Worm (Caenorhabditis elegans): Measurements from ENCODE around the gene pmpl-1.

Gene pmpl-1

ce11 chrX:3768717-3769116, 19.1 kb upstream of the pmpl-1 start, which contains the start of gene F47B7.5:
TSS of gene F47B7.5 (minus strand) at chrX:3768817.
- TF ChIP-seq Y67H2A.10 (GFP tag; conservative IDR thresholded peaks at IDR 0.05) = no peak
- no peak for TF ChIP-seq ceh-58 (GFP tag; IDR thresholded peaks at IDR 0.05)
- TF ChIP-seq snpc-3.4 (tag; optimal IDR thresholded peaks at IDR 0.05) = no peak
- no peak for TF ChIP-seq madf-3 (GFP tag; IDR thresholded peaks at IDR 0.05)
- no peak for TF ChIP-seq let-526 (GFP tag; IDR thresholded peaks at IDR 0.05)
- no peak for TF ChIP-seq nhr-90 (tag; optimal IDR thresholded peaks at IDR 0.05)
- TF ChIP-seq mel-28 (tag; optimal IDR thresholded peaks at IDR 0.05; ENCODE audit: borderline replicate concordance) = no peak
- no peak for TF ChIP-seq ccch-3 (GFP tag; optimal IDR thresholded peaks at IDR 0.05)
- TF ChIP-seq bed-1 (GFP tag; IDR thresholded peaks at IDR 0.05) = no peak
- no peak for TF ChIP-seq ztf-6 (GFP tag; IDR thresholded peaks at IDR 0.05)
- TF ChIP-seq hrde-1 (tag; optimal IDR thresholded peaks at IDR 0.05; ENCODE audit: borderline replicate concordance) = no peak
- no peak for TF ChIP-seq hlh-12 (tag; optimal IDR thresholded peaks at IDR 0.05)

ce11 chrX:3772405-3772804, 15.4 kb upstream of the pmpl-1 start, which contains the start of gene F47B7.2:
TSS of gene F47B7.2 (plus strand) at chrX:3772762.
- TF ChIP-seq B0261.1 (tag; optimal IDR thresholded peaks at IDR 0.05) (no peak), let-607 (tag; optimal IDR thresholded peaks at IDR 0.05) (peak; percentile 85 to 91)

ce11 chrX:3773233-3773632, 14.6 kb upstream of the pmpl-1 start:
- TF ChIP-seq die-1 (tag; optimal IDR thresholded peaks at IDR 0.05) = no peak

- TF ChIP-seq chd-7 (tag; optimal IDR thresholded peaks at IDR 0.05) (no peak), cebp-2 (GFP tag; IDR thresholded peaks at IDR 0.05) (no peak), tbx-9 (tag; optimal IDR thresholded peaks at IDR 0.05; ENCODE audit: borderline replicate concordance) (no peak), attf-6 (GFP tag; IDR thresholded peaks at IDR 0.05) (no peak), snpc-1.3 (tag; optimal IDR thresholded peaks at IDR 0.05; ENCODE audit: insufficient read depth) (no peak), pha-4 (tag; optimal IDR thresholded peaks at IDR 0.05) (no peak), mxl-1 (tag; optimal IDR thresholded peaks at IDR 0.05) (no peak)
Observed at ce11 chrX:3781040-3781439, 6.8 kb upstream of the pmpl-1 start, which contains the start of gene marg-1. TSS of gene marg-1 (minus strand) at chrX:3781140.

ce11 chrX:3783659-3784058, 4.2 kb upstream of the pmpl-1 start:
- TF ChIP-seq snpc-4 (GFP tag; optimal IDR thresholded peaks at IDR 0.05) (no peak), snpc-4 (tag; optimal IDR thresholded peaks at IDR 0.05) (no peak), unc-130 (GFP tag; optimal IDR thresholded peaks at IDR 0.05) (no peak), tbp1 (GFP tag; optimal IDR thresholded peaks at IDR 0.05) (no peak), madf-3 (GFP tag; IDR thresholded peaks at IDR 0.05) (no peak), rpc-1 (optimal IDR thresholded peaks at IDR 0.05) (no peak), rpc-1 (tag; optimal IDR thresholded peaks at IDR 0.05) (no peak), mxl-1 (tag; optimal IDR thresholded peaks at IDR 0.05) (no peak), nfya-2 (GFP tag; IDR thresholded peaks at IDR 0.05) (no peak), athp-1 (tag; optimal IDR thresholded peaks at IDR 0.05) (no peak), Y79H2A.3 (GFP tag; conservative IDR thresholded peaks at IDR 0.05) (no peak), ztf-26 (tag; optimal IDR thresholded peaks at IDR 0.05) (no peak), ztf-25 (GFP tag; IDR thresholded peaks at IDR 0.05) (no peak), ets-4 (GFP tag; optimal IDR thresholded peaks at IDR 0.05) (no peak), bed-1 (GFP tag; IDR thresholded peaks at IDR 0.05) (no peak), F22D6.2 (tag; optimal IDR thresholded peaks at IDR 0.05) (no peak), zim-3 (tag; optimal IDR thresholded peaks at IDR 0.05) (no peak), lin-40 (tag; optimal IDR thresholded peaks at IDR 0.05) (no peak), sptf-2 (GFP tag; optimal IDR thresholded peaks at IDR 0.05) (no peak)

Data from whole organism, young adult.